Fruit fly (Drosophila melanogaster): Measurements from ENCODE around the gene AOX4.

DNA sequence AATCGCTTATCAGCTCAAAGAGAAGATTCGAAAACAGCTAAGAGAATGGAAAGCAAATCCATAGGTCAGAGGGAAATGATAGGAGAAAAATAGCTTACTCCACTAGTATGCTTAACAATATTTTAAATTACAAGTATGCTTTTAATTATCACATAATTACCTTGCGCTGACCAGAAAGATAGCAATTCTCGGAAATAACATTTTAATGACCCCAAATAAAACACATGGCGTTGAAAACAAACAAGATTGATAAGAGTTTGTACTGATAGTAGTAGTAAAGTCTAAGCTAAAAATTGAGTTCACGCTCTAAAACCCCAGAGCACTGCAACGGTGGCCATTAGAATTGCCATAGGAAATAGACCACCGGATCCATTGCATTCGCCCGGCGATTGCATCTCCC, 44.9 kb downstream of the AOX4 start:
- TF ChIP-seq h (optimal IDR thresholded peaks at IDR 0.05), result no peak
- TF ChIP-seq ttk (optimal IDR thresholded peaks at IDR 0.05), result no peak
- no peak for TF ChIP-seq Sin3A (optimal IDR thresholded peaks at IDR 0.05)
- no peak for TF ChIP-seq psq (optimal IDR thresholded peaks at IDR 0.05)

Measured in Kc167 (cell line).